Fruit fly (Drosophila melanogaster) whole organism, embryonic: ENCODE results near the gene Dpm3.

Experiments used
- Atf-2 ChIP-seq: fragments of 200-800 bp; sonication (Bioruptor generic); optimal IDR thresholded peaks from 2 replicates; lab custom pipeline; 2016; ENCODE audit warnings: missing biosample characterization, missing genetic modification characterization
- Awh ChIP-seq: fragments of 200-800 bp; sonication (Bioruptor generic); IDR thresholded peaks from 2 replicates; pipeline ENCODE4, ENCODE4 v1.3.6; 2022; ENCODE audit warnings: missing biosample characterization, missing genetic modification characterization
- CG1024 ChIP-seq: fragments of 200-800 bp; sonication (Bioruptor generic); IDR thresholded peaks from 2 replicates; pipeline ENCODE4 v1.3.6; 2022; ENCODE audit warnings: missing biosample characterization, missing genetic modification characterization
- CG1233 ChIP-seq: fragments of 200-800 bp; sonication (Bioruptor generic); optimal IDR thresholded peaks from 4 replicates; lab custom pipeline; 2018; ENCODE audit warnings: missing biosample characterization, mild to moderate bottlenecking, missing genetic modification characterization
- CG1647 ChIP-seq: fragments of 200-800 bp; sonication (Bioruptor generic); optimal IDR thresholded peaks from 3 replicates; lab custom pipeline; 2016; ENCODE audit warnings: missing biosample characterization, missing genetic modification characterization
- CG18764 ChIP-seq: fragments of 200-800 bp; sonication (Bioruptor generic); optimal IDR thresholded peaks from 3 replicates; lab custom pipeline; 2016; ENCODE audit warnings: missing biosample characterization, missing genetic modification characterization
- CG30431 ChIP-seq: fragments of 200-800 bp; sonication (Bioruptor generic); optimal IDR thresholded peaks from 2 replicates; lab custom pipeline; 2017; ENCODE audit warnings: missing biosample characterization, missing genetic modification characterization
- CG32532 ChIP-seq: fragments of 200-800 bp; sonication (Bioruptor generic); IDR thresholded peaks from 2 replicates; pipeline ENCODE4 v1.3.6; 2022; ENCODE audit warnings: missing biosample characterization, missing genetic modification characterization
- CG33213 ChIP-seq: fragments of 200-800 bp; sonication (Bioruptor generic); optimal IDR thresholded peaks from 3 replicates; lab custom pipeline; 2016; ENCODE audit warnings: missing biosample characterization, missing genetic modification characterization
- CG34422 ChIP-seq: fragments of 200-800 bp; sonication (Bioruptor generic); IDR thresholded peaks from 3 replicates; pipeline ENCODE4 v1.3.6; 2022; ENCODE audit warnings: missing biosample characterization, missing genetic modification characterization
- CG4707 ChIP-seq: fragments of 200-800 bp; sonication (Bioruptor generic); optimal IDR thresholded peaks from 2 replicates; lab custom pipeline; 2018; ENCODE audit warnings: missing biosample characterization, mild to moderate bottlenecking, missing genetic modification characterization, moderate library complexity
- CG4730 ChIP-seq: fragments of 200-800 bp; sonication (Bioruptor generic); IDR thresholded peaks from 2 replicates; pipeline ENCODE4 v1.3.6; 2022; ENCODE audit warnings: missing biosample characterization, missing genetic modification characterization
- CG6813 ChIP-seq: fragments of 200-800 bp; sonication (Bioruptor generic); optimal IDR thresholded peaks from 2 replicates; lab custom pipeline; 2017; ENCODE audit warnings: missing biosample characterization, missing genetic modification characterization, mild to moderate bottlenecking, moderate library complexity, missing genetic modification reagents
- CG7357 ChIP-seq: fragments of 200-800 bp; sonication (Bioruptor generic); IDR thresholded peaks from 3 replicates; pipeline ENCODE4 v1.3.6; 2022; ENCODE audit warnings: missing biosample characterization, missing genetic modification characterization
- CG7839 ChIP-seq: fragments of 200-800 bp; sonication (Bioruptor generic); optimal IDR thresholded peaks from 3 replicates; lab custom pipeline; 2018; ENCODE audit warnings: missing biosample characterization, mild to moderate bottlenecking, missing genetic modification characterization, moderate library complexity
- CG8089 ChIP-seq: fragments of 200-800 bp; sonication (Bioruptor generic); optimal IDR thresholded peaks from 3 replicates; lab custom pipeline; 2016; ENCODE audit warnings: missing biosample characterization, missing genetic modification characterization
- CG9727 ChIP-seq: fragments of 200-800 bp; sonication (Bioruptor generic); optimal IDR thresholded peaks from 3 replicates; lab custom pipeline; 2017; ENCODE audit warnings: missing biosample characterization, mild to moderate bottlenecking, missing genetic modification characterization
- H15 ChIP-seq: fragments of 200-800 bp; sonication (Bioruptor generic); IDR thresholded peaks from 3 replicates; pipeline ENCODE4 v1.3.6; 2022; ENCODE audit warnings: missing biosample characterization, missing genetic modification characterization
- HHEX ChIP-seq: fragments of 200-800 bp; sonication (Bioruptor generic); optimal IDR thresholded peaks from 3 replicates; lab custom pipeline; 2017; ENCODE audit warnings: missing biosample characterization, mild to moderate bottlenecking, missing genetic modification characterization, missing genetic modification reagents
- HLH4C ChIP-seq: fragments of 200-800 bp; sonication (Bioruptor generic); IDR thresholded peaks from 3 replicates; pipeline ENCODE4 v1.3.6; 2022; ENCODE audit warnings: missing biosample characterization, missing genetic modification characterization; ENCODE audit not compliant: partially characterized antibody
- Hey ChIP-seq: fragments of 200-800 bp; sonication (Bioruptor generic); optimal IDR thresholded peaks from 3 replicates; lab custom pipeline; 2018; ENCODE audit warnings: missing biosample characterization, mild to moderate bottlenecking, missing genetic modification characterization
- Max ChIP-seq: fragments of 200-800 bp; sonication (Bioruptor generic); optimal IDR thresholded peaks from 2 replicates; lab custom pipeline; 2016; ENCODE audit warnings: missing biosample characterization, mild to moderate bottlenecking, missing genetic modification characterization
- Sry-δ ChIP-seq: fragments of 200-800 bp; sonication (Bioruptor generic); optimal IDR thresholded peaks from 2 replicates; lab custom pipeline; 2016; ENCODE audit warnings: missing biosample characterization, missing genetic modification characterization
- Stat92E ChIP-seq, 3 experiments: fragments of >200 bp in 2 of 3; fragments of 200-800 bp in 1 of 3; sonication (Bioruptor generic) in 1 of 3; optimal IDR thresholded peaks; 2 replicates each; lab custom pipeline; 2017 to 2019; ENCODE audit warnings: missing biosample characterization in 3 of 3, missing genetic modification characterization in 3 of 3, mild to moderate bottlenecking in 1 of 3, moderate library complexity in 1 of 3
- Tbp ChIP-seq: fragments of >200 bp; optimal IDR thresholded peaks from 2 replicates; lab custom pipeline; 2018; ENCODE audit warnings: missing biosample characterization, missing genetic modification characterization
- Trl ChIP-seq, 3 experiments: fragments of >200 bp in 2 of 3; fragments of 200-800 bp in 1 of 3; sonication (Bioruptor generic) in 1 of 3; optimal IDR thresholded peaks; 2 replicates in 1 of 3; 3 replicates in 2 of 3; lab custom pipeline; 2016 to 2017; ENCODE audit warnings: missing biosample characterization in 1 of 3, missing genetic modification characterization in 1 of 3
- ara ChIP-seq: fragments of 200-800 bp; sonication (Bioruptor generic); IDR thresholded peaks from 2 replicates; pipeline ENCODE4 v1.3.6; 2022; ENCODE audit warnings: missing biosample characterization, missing genetic modification characterization
- ato ChIP-seq: fragments of 200-800 bp; sonication (Bioruptor generic); IDR thresholded peaks from 2 replicates; pipeline ENCODE4 v1.3.6; 2022; ENCODE audit warnings: missing biosample characterization, missing genetic modification characterization; ENCODE audit not compliant: partially characterized antibody
- cato ChIP-seq: fragments of 200-800 bp; sonication (Bioruptor generic); optimal IDR thresholded peaks from 2 replicates; lab custom pipeline; 2016; ENCODE audit warnings: missing biosample characterization, missing genetic modification characterization, borderline replicate concordance
- dimm ChIP-seq: fragments of 200-800 bp; sonication (Bioruptor generic); IDR thresholded peaks from 2 replicates; pipeline ENCODE4 v1.3.6; 2022; ENCODE audit warnings: missing biosample characterization, missing genetic modification characterization
- disco-r ChIP-seq: fragments of 200-800 bp; sonication (Bioruptor generic); optimal IDR thresholded peaks from 2 replicates; lab custom pipeline; 2016; ENCODE audit warnings: missing biosample characterization, missing genetic modification characterization
- dpn ChIP-seq, 2 experiments: fragments of 200-800 bp; sonication (Bioruptor generic); optimal IDR thresholded peaks; 3 replicates each; lab custom pipeline; 2016; ENCODE audit warnings: missing biosample characterization in 2 of 2, missing genetic modification characterization in 2 of 2
- dysf ChIP-seq: fragments of 200-800 bp; sonication (Bioruptor generic); IDR thresholded peaks from 3 replicates; pipeline ENCODE4 v1.3.6; 2022; ENCODE audit warnings: missing biosample characterization, missing genetic modification characterization
- ewg ChIP-seq: fragments of 200-800 bp; sonication (Bioruptor generic); optimal IDR thresholded peaks from 3 replicates; lab custom pipeline; 2017; ENCODE audit warnings: mild to moderate bottlenecking, missing biosample characterization, missing genetic modification reagents, missing genetic modification characterization
- exex ChIP-seq: fragments of 200-800 bp; sonication (Bioruptor generic); optimal IDR thresholded peaks from 4 replicates; lab custom pipeline; 2018; ENCODE audit warnings: missing biosample characterization, mild to moderate bottlenecking, missing genetic modification characterization, moderate library complexity
- fru ChIP-seq: fragments of >200 bp; optimal IDR thresholded peaks from 2 replicates; lab custom pipeline; 2017
- gt ChIP-seq: fragments of 200-800 bp; sonication (Bioruptor generic); IDR thresholded peaks from 2 replicates; pipeline ENCODE4 v1.3.6; 2022; ENCODE audit warnings: missing biosample characterization, missing genetic modification characterization
- jigr1 ChIP-seq: fragments of 200-800 bp; sonication (Bioruptor generic); IDR thresholded peaks from 3 replicates; pipeline ENCODE4 v1.3.6; 2022; ENCODE audit warnings: missing biosample characterization, missing genetic modification characterization
- kni ChIP-seq: fragments of 200-800 bp; sonication (Bioruptor generic); optimal IDR thresholded peaks from 3 replicates; lab custom pipeline; 2017; ENCODE audit warnings: mild to moderate bottlenecking, missing biosample characterization, missing genetic modification reagents, missing genetic modification characterization
- lola ChIP-seq, 3 experiments: fragments of >200 bp in 2 of 3; fragments of 200-800 bp in 1 of 3; sonication (Bioruptor generic) in 1 of 3; optimal IDR thresholded peaks; 2 replicates each; lab custom pipeline; 2017 to 2019; ENCODE audit warnings: missing biosample characterization in 3 of 3, missing genetic modification characterization in 3 of 3, mild to moderate bottlenecking in 1 of 3, moderate library complexity in 1 of 3
- mirr ChIP-seq: fragments of 200-800 bp; sonication (Bioruptor generic); optimal IDR thresholded peaks from 3 replicates; lab custom pipeline; 2018; ENCODE audit warnings: missing biosample characterization, mild to moderate bottlenecking, missing genetic modification characterization
- nerfin-1 ChIP-seq: fragments of 200-800 bp; sonication (Bioruptor generic); optimal IDR thresholded peaks from 3 replicates; lab custom pipeline; 2019; ENCODE audit warnings: missing biosample characterization, mild to moderate bottlenecking, missing genetic modification characterization, moderate library complexity
- nerfin-2 ChIP-seq: fragments of 200-800 bp; sonication (Bioruptor generic); IDR thresholded peaks from 2 replicates; pipeline ENCODE4 v1.3.6; 2022; ENCODE audit warnings: missing biosample characterization, missing genetic modification characterization; ENCODE audit not compliant: partially characterized antibody
- nmo ChIP-seq: fragments of 200-800 bp; sonication (Bioruptor generic); optimal IDR thresholded peaks from 2 replicates; lab custom pipeline; 2018; ENCODE audit warnings: missing biosample characterization, mild to moderate bottlenecking, missing genetic modification characterization, moderate library complexity
- otp ChIP-seq: fragments of 200-800 bp; sonication (Bioruptor generic); IDR thresholded peaks from 3 replicates; pipeline ENCODE4, ENCODE4 v1.3.6; 2022; ENCODE audit warnings: missing biosample characterization, missing genetic modification characterization
- schlank ChIP-seq: fragments of 200-800 bp; sonication (Bioruptor generic); optimal IDR thresholded peaks from 2 replicates; lab custom pipeline; 2018; ENCODE audit warnings: missing biosample characterization, mild to moderate bottlenecking, missing genetic modification characterization
- slbo ChIP-seq: fragments of 200-800 bp; sonication (Bioruptor generic); IDR thresholded peaks from 2 replicates; pipeline ENCODE4 v1.3.6; 2022; ENCODE audit warnings: missing biosample characterization, missing genetic modification characterization
- ssp ChIP-seq: fragments of 200-800 bp; sonication (Bioruptor generic); IDR thresholded peaks from 2 replicates; pipeline ENCODE4 v1.3.6; 2022; ENCODE audit warnings: missing biosample characterization, missing genetic modification characterization
- tna ChIP-seq: fragments of 200-800 bp; sonication (Bioruptor generic); IDR thresholded peaks from 2 replicates; pipeline ENCODE4 v1.3.6; 2022; ENCODE audit warnings: missing biosample characterization, missing genetic modification characterization; ENCODE audit not compliant: partially characterized antibody
- unpg ChIP-seq: fragments of 200-800 bp; sonication (Bioruptor generic); optimal IDR thresholded peaks from 3 replicates; lab custom pipeline; 2018; ENCODE audit warnings: missing biosample characterization, mild to moderate bottlenecking, missing genetic modification characterization, moderate library complexity
- yki ChIP-seq: fragments of >200 bp; optimal IDR thresholded peaks from 3 replicates; lab custom pipeline; 2018

Dpm3 gene

dm6 chr3R:13433623-13434022 is 30.8 kb upstream of the Dpm3 start (continued):
- peak; percentile 70 for TF ChIP-seq nmo (GFP tag; lab: Kevin White, UChicago)
- peak; percentile 57; the same call in 1 of the 3 replicates for TF ChIP-seq CG34422 (GFP tag; lab: Robert Waterston, UW)
- peak; percentile 63 for TF ChIP-seq cato
- TF ChIP-seq ewg (GFP tag; lab: Kevin White, UChicago): peak; percentile 74
- no peak for TF ChIP-seq yki (lab: Kevin White, UChicago)
- peak; percentile 78 for TF ChIP-seq CG6813 (GFP tag; lab: Kevin White, UChicago)
- peak; percentile 86 for TF ChIP-seq dysf (GFP tag; lab: Robert Waterston, UW)
- peak; percentile 47 to 86 for TF ChIP-seq dpn (GFP tag; optimal IDR thresholded peaks at IDR 0.05; lab: Kevin White, UChicago)
- no peak for TF ChIP-seq Sry-δ
- peak; percentile 62 for TF ChIP-seq CG30431
- peak in 1 of 3 experiments; percentile 87 for TF ChIP-seq lola (GFP tag; optimal IDR thresholded peaks at IDR 0.05; lab: Kevin White, UChicago)
- peak; percentile 74 for TF ChIP-seq nerfin-1
- peak; percentile 41 for TF ChIP-seq Max (GFP tag; lab: Kevin White, UChicago)
- TF ChIP-seq disco-r: no peak
- peak; percentile 69 for TF ChIP-seq Awh (GFP tag; lab: Robert Waterston, UW)
- TF ChIP-seq CG1024 (GFP tag; lab: Robert Waterston, UW): no peak
- peak; percentile 64 for TF ChIP-seq dimm (GFP tag; lab: Robert Waterston, UW)
- no peak for TF ChIP-seq CG7357
- no peak for TF ChIP-seq gt (GFP tag; lab: Robert Waterston, UW)
- TF ChIP-seq tna (GFP tag; lab: Robert Waterston, UW): no peak
- TF ChIP-seq Hey (tag; lab: Kevin White, UChicago): no peak
- peak; percentile 36 for TF ChIP-seq schlank
- TF ChIP-seq fru (lab: Kevin White, UChicago): no peak
- TF ChIP-seq Atf-2: peak; percentile 29
- peak; percentile 71 for TF ChIP-seq CG7839
- TF ChIP-seq CG32532 (GFP tag; lab: Robert Waterston, UW): peak; percentile 75
- TF ChIP-seq mirr (GFP tag; lab: Kevin White, UChicago): peak; percentile 16
- TF ChIP-seq CG33213 (GFP tag; lab: Kevin White, UChicago): no peak
- TF ChIP-seq slbo (GFP tag; lab: Robert Waterston, UW): peak; percentile 78
- TF ChIP-seq H15 (GFP tag; lab: Robert Waterston, UW): peak; percentile 62; the same call in 1 of the 3 replicates
- TF ChIP-seq nerfin-2 (GFP tag; lab: Robert Waterston, UW): no peak
- no peak for TF ChIP-seq CG1647 (GFP tag; lab: Kevin White, UChicago)
- TF ChIP-seq unpg (GFP tag; lab: Kevin White, UChicago): peak; percentile 93
- TF ChIP-seq HLH4C (GFP tag; lab: Robert Waterston, UW): no peak
- no peak for TF ChIP-seq Tbp
- peak; percentile 55 for TF ChIP-seq CG1233 (GFP tag; lab: Kevin White, UChicago)
- peak; percentile 70 for TF ChIP-seq HHEX (GFP tag; lab: Kevin White, UChicago)
- no peak for TF ChIP-seq Trl (optimal IDR thresholded peaks at IDR 0.05; lab: Kevin White, UChicago)
- TF ChIP-seq Trl (GFP tag; optimal IDR thresholded peaks at IDR 0.05; lab: Kevin White, UChicago): peak; percentile 15
- no peak for TF ChIP-seq ato (GFP tag; lab: Robert Waterston, UW)
- TF ChIP-seq CG9727 (GFP tag; lab: Kevin White, UChicago): peak; percentile 63
- peak; percentile 49 for TF ChIP-seq CG8089 (GFP tag; lab: Kevin White, UChicago)
- peak; percentile 71 for TF ChIP-seq ara
- peak; percentile 81 for TF ChIP-seq otp (GFP tag; lab: Robert Waterston, UW)
- peak; percentile 22 for TF ChIP-seq exex (tag; lab: Kevin White, UChicago)
- TF ChIP-seq Stat92E (GFP tag; optimal IDR thresholded peaks at IDR 0.05; lab: Kevin White, UChicago): no peak
- TF ChIP-seq ssp (GFP tag; lab: Robert Waterston, UW): no peak; the same call in 1 of the 2 replicates
- TF ChIP-seq CG18764 (GFP tag; lab: Kevin White, UChicago): peak; percentile 23
- TF ChIP-seq jigr1 (GFP tag; lab: Robert Waterston, UW): no peak
- no peak for TF ChIP-seq kni (GFP tag; lab: Kevin White, UChicago)
- peak; percentile 55 for TF ChIP-seq CG4730 (GFP tag; lab: Robert Waterston, UW)
- peak; percentile 79 for TF ChIP-seq CG4707 (GFP tag; lab: Kevin White, UChicago)
